Worm (Caenorhabditis elegans) whole organism, L4 larva: ENCODE measurements around the gene fbxa-78.

ENCODE experiments used
- ama-1 ChIP-seq: fragments of 150-350 bp; optimal IDR thresholded peaks from 2 replicates; lab custom pipeline; 2014; ENCODE audit warnings: inconsistent platforms, mixed read lengths
- daf-8 ChIP-seq: fragments of 200-800 bp; sonication (Bioruptor generic); IDR thresholded peaks from 2 replicates; pipeline ENCODE4 v1.3.6; 2022; ENCODE audit warnings: missing genetic modification characterization, missing compliant biosample characterization
- duxl-1 ChIP-seq: sonication (generic microtip); optimal IDR thresholded peaks from 2 replicates; lab custom pipeline; 2016; ENCODE audit warnings: mild to moderate bottlenecking, missing genetic modification characterization, moderate library complexity, missing compliant biosample characterization; ENCODE audit not compliant: poor library complexity
- lin-15B ChIP-seq: fragments of 150-350 bp; sonication (generic microtip); optimal IDR thresholded peaks from 3 replicates; lab custom pipeline; 2014; ENCODE audit warnings: missing biosample characterization, missing genetic modification characterization
- mdl-1 ChIP-seq, 2 experiments: fragments of 150-350 bp in 1 of 2; sonication (generic microtip) in 1 of 2; optimal IDR thresholded peaks; 2 replicates each; lab custom pipeline; 2014 to 2017; ENCODE audit warnings: missing biosample characterization in 2 of 2, missing genetic modification characterization in 2 of 2
- nhr-102 ChIP-seq: sonication (generic microtip); optimal IDR thresholded peaks from 2 replicates; lab custom pipeline; 2016; ENCODE audit warnings: mild to moderate bottlenecking, missing genetic modification characterization, moderate library complexity, missing compliant biosample characterization
- nhr-237 ChIP-seq: sonication (generic microtip); optimal IDR thresholded peaks from 2 replicates; lab custom pipeline; 2017; ENCODE audit warnings: missing biosample characterization, missing genetic modification characterization
- zag-1 ChIP-seq: fragments of 150-350 bp; optimal IDR thresholded peaks from 2 replicates; lab custom pipeline; 2014; ENCODE audit warnings: missing biosample characterization, missing genetic modification characterization

- no peak for TF ChIP-seq nhr-102
- TF ChIP-seq ama-1 (lab: Kevin White, UChicago) = no peak
- no peak for TF ChIP-seq mdl-1 (tag; optimal IDR thresholded peaks at IDR 0.05; lab: Kevin White, UChicago)
- TF ChIP-seq duxl-1 (tag; lab: Kevin White, UChicago) = no peak
- TF ChIP-seq lin-15B = no peak
- no peak for TF ChIP-seq zag-1
- no peak for TF ChIP-seq daf-8
- no peak for TF ChIP-seq nhr-237
These were observed 39.3 kb downstream of the fbxa-78 start for ce11 chrIII:1218998-1219397.
